Worm (Caenorhabditis elegans): ENCODE results near the gene T10B10.8.
A peak's percentile ranks its signal among the peaks of the same experiment; 100 is the strongest.

The T10B10.8 gene

DNA sequence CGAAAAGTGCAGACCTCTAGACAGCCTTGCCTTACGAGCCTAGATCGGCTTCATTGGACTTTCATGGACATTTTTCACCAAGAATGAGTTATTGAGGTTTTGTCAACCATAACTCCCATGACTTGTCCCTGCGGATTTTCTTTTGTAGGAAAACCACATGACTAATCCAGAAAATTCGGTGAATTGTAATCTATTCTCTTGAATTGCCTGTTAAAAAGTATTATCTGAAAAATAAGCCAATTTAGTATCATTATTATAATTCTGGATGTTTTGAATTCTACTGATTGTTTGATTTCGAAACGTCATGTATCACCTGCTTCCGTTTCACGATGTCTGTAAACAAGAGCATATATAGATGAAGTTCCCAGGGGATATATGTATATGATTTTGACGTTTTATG, 22.5 kb upstream of the T10B10.8 start:
- TF ChIP-seq nhr-77 (tag; optimal IDR thresholded peaks at IDR 0.05) (no peak), ztf-4 (tag; optimal IDR thresholded peaks at IDR 0.05) (no peak), lin-15B (tag; optimal IDR thresholded peaks at IDR 0.05) (no peak), unc-62 (GFP tag; optimal IDR thresholded peaks at IDR 0.05) (no peak), elt-3 (tag; optimal IDR thresholded peaks at IDR 0.05) (no peak), nhr-28 (tag; optimal IDR thresholded peaks at IDR 0.05) (no peak), skn-1 (tag; optimal IDR thresholded peaks at IDR 0.05) (peak; percentile 16)

DNA sequence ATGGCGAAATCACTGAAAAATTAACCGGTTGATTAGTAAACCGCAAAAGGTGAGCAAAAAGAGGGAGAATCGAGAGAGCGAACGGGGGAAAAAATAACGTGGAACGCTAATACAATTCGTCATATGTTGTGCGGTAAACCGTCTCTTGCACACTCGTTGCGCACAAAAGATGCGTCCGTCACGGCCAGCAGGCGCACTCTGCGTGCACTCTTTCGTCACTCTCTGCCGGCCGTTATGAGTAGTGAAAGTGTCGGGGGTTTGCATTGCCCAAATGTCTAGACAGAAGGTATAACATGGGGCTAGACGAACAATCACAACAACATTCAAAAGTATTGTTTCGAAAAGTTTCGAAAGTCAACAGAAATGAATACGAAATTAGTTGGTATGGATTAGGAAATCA, 15.4 kb upstream of the T10B10.8 start, which contains the start of gene pkhm-2:
Gene pkhm-2, minus strand, starts transcription at position 12 of the 400 bp plus-strand sequence.
- TF ChIP-seq jun-1 (tag; optimal IDR thresholded peaks at IDR 0.05): peak; percentile 91
- peak; percentile 87 for TF ChIP-seq lsy-12 (tag; optimal IDR thresholded peaks at IDR 0.05)
- no peak for TF ChIP-seq unc-62 (GFP tag; optimal IDR thresholded peaks at IDR 0.05)
- peak; percentile 94 for TF ChIP-seq snpc-4 (tag; optimal IDR thresholded peaks at IDR 0.05)
- TF ChIP-seq unc-39 (tag; optimal IDR thresholded peaks at IDR 0.05): no peak
- peak; percentile 94 for TF ChIP-seq nhr-43 (tag; optimal IDR thresholded peaks at IDR 0.05; ENCODE audit: poor library complexity, severe bottlenecking)
- TF ChIP-seq nhr-11 (tag; optimal IDR thresholded peaks at IDR 0.05): no peak
- peak; percentile 86 for TF ChIP-seq pha-4 (tag; optimal IDR thresholded peaks at IDR 0.05)
- TF ChIP-seq lin-39 (tag; optimal IDR thresholded peaks at IDR 0.05): peak; percentile 75
- no peak for TF ChIP-seq sea-2 (GFP tag; optimal IDR thresholded peaks at IDR 0.05)
- no peak for TF ChIP-seq nhr-12 (tag; optimal IDR thresholded peaks at IDR 0.05)
- TF ChIP-seq ztf-11 (tag; optimal IDR thresholded peaks at IDR 0.05): no peak
- TF ChIP-seq ama-1 (optimal IDR thresholded peaks at IDR 0.05): no peak
- TF ChIP-seq elt-3 (tag; optimal IDR thresholded peaks at IDR 0.05): peak in 1 of 3 experiments; percentile 11
- TF ChIP-seq elt-2 (tag; optimal IDR thresholded peaks at IDR 0.05): peak; percentile 76
- TF ChIP-seq nhr-25 (tag; optimal IDR thresholded peaks at IDR 0.05): peak; percentile 97
- no peak for TF ChIP-seq zag-1 (tag; optimal IDR thresholded peaks at IDR 0.05)
- no peak for TF ChIP-seq nhr-28 (tag; optimal IDR thresholded peaks at IDR 0.05)
- TF ChIP-seq ceh-9 (tag; optimal IDR thresholded peaks at IDR 0.05): no peak
- no peak for TF ChIP-seq ceh-16 (tag; optimal IDR thresholded peaks at IDR 0.05)
- TF ChIP-seq ztf-4 (tag; optimal IDR thresholded peaks at IDR 0.05): no peak
- peak; percentile 84 for TF ChIP-seq tbx-2 (tag; optimal IDR thresholded peaks at IDR 0.05)
- peak; percentile 95 for TF ChIP-seq hmg-11 (tag; optimal IDR thresholded peaks at IDR 0.05)
- TF ChIP-seq fkh-10 (GFP tag; optimal IDR thresholded peaks at IDR 0.05): peak; percentile 33
- TF ChIP-seq skn-1 (tag; optimal IDR thresholded peaks at IDR 0.05): peak; percentile 80
- no peak for TF ChIP-seq aly-2 (tag; optimal IDR thresholded peaks at IDR 0.05)
- no peak for TF ChIP-seq nhr-76 (tag; optimal IDR thresholded peaks at IDR 0.05)
- TF ChIP-seq elt-1 (tag; optimal IDR thresholded peaks at IDR 0.05): no peak
- TF ChIP-seq fos-1 (tag; optimal IDR thresholded peaks at IDR 0.05): no peak
- TF ChIP-seq nhr-237 (tag; optimal IDR thresholded peaks at IDR 0.05): no peak
- no peak for TF ChIP-seq nhr-67 (tag; optimal IDR thresholded peaks at IDR 0.05)
- peak; percentile 31 for TF ChIP-seq egl-27 (tag; optimal IDR thresholded peaks at IDR 0.05)
- peak; percentile 56 for TF ChIP-seq nhr-77 (tag; optimal IDR thresholded peaks at IDR 0.05)
- no peak for TF ChIP-seq mml-1 (tag; optimal IDR thresholded peaks at IDR 0.05)
- TF ChIP-seq eor-1 (tag; optimal IDR thresholded peaks at IDR 0.05): no peak
- TF ChIP-seq daf-12 (tag; optimal IDR thresholded peaks at IDR 0.05): no peak
- TF ChIP-seq pqm-1 (tag; optimal IDR thresholded peaks at IDR 0.05): peak; percentile 32
- no peak for TF ChIP-seq ZK546.5 (tag; optimal IDR thresholded peaks at IDR 0.05)
- TF ChIP-seq ceh-28 (tag; optimal IDR thresholded peaks at IDR 0.05): peak; percentile 64
- no peak for TF ChIP-seq fkh-2 (tag; optimal IDR thresholded peaks at IDR 0.05)
- TF ChIP-seq nhr-23 (tag; optimal IDR thresholded peaks at IDR 0.05): peak; percentile 88
- peak; percentile 47 for TF ChIP-seq lin-15B (tag; optimal IDR thresholded peaks at IDR 0.05)
- TF ChIP-seq mdl-1 (tag; optimal IDR thresholded peaks at IDR 0.05): no peak
- TF ChIP-seq R02D3.7 (tag; optimal IDR thresholded peaks at IDR 0.05): peak; percentile 52
- peak; percentile 44 for TF ChIP-seq ceh-82 (tag; optimal IDR thresholded peaks at IDR 0.05)
- peak; percentile 88 for TF ChIP-seq egl-5 (tag; optimal IDR thresholded peaks at IDR 0.05)
- TF ChIP-seq nfya-1 (tag; optimal IDR thresholded peaks at IDR 0.05; ENCODE audit: insufficient read depth): peak; percentile 78
